Fruit fly (Drosophila melanogaster) whole organism, pupa: ENCODE measurements around the gene CG3588.

Experiments
- CG10348 ChIP-seq: fragments of 200-800 bp; sonication (Bioruptor generic); IDR thresholded peaks from 2 replicates; pipeline ENCODE4 v1.3.6; 2022; ENCODE audit warnings: missing biosample characterization, missing genetic modification characterization
- CG13204 ChIP-seq: fragments of 200-800 bp; sonication (Bioruptor generic); optimal IDR thresholded peaks from 2 replicates; lab custom pipeline; 2018; ENCODE audit warnings: missing biosample characterization, mild to moderate bottlenecking, missing genetic modification characterization, moderate library complexity
- CG15710 ChIP-seq: fragments of 200-800 bp; sonication (Bioruptor generic); optimal IDR thresholded peaks from 2 replicates; lab custom pipeline; 2018; ENCODE audit warnings: missing biosample characterization, mild to moderate bottlenecking, missing genetic modification characterization, moderate library complexity
- CG34367 ChIP-seq: fragments of 200-800 bp; sonication (Bioruptor generic); optimal IDR thresholded peaks from 2 replicates; lab custom pipeline; 2018; ENCODE audit warnings: missing biosample characterization, mild to moderate bottlenecking, missing genetic modification characterization
- CG8301 ChIP-seq: fragments of 200-800 bp; sonication (Bioruptor generic); optimal IDR thresholded peaks from 2 replicates; lab custom pipeline; 2018; ENCODE audit warnings: missing biosample characterization, mild to moderate bottlenecking, missing genetic modification characterization
- D1 ChIP-seq: fragments of 200-800 bp; sonication (Bioruptor generic); optimal IDR thresholded peaks from 2 replicates; lab custom pipeline; 2018; ENCODE audit warnings: missing biosample characterization, mild to moderate bottlenecking, missing genetic modification characterization, moderate library complexity
- Pif1A ChIP-seq: fragments of 200-800 bp; sonication (Bioruptor generic); optimal IDR thresholded peaks from 3 replicates; lab custom pipeline; 2016; ENCODE audit warnings: missing biosample characterization, missing genetic modification characterization
- Pif1B ChIP-seq: fragments of 200-800 bp; sonication (Bioruptor generic); optimal IDR thresholded peaks from 3 replicates; lab custom pipeline; 2016; ENCODE audit warnings: missing biosample characterization, missing genetic modification characterization
- Snoo ChIP-seq: fragments of 200-800 bp; sonication (Bioruptor generic); optimal IDR thresholded peaks from 3 replicates; lab custom pipeline; 2017; ENCODE audit warnings: missing biosample characterization, mild to moderate bottlenecking, missing genetic modification characterization, inconsistent platforms
- fd96Ca ChIP-seq: fragments of 200-800 bp; sonication (Bioruptor generic); IDR thresholded peaks from 3 replicates; pipeline ENCODE4 v1.3.6; 2022; ENCODE audit warnings: missing biosample characterization, missing genetic modification characterization
- rn ChIP-seq: fragments of 200-800 bp; sonication (Bioruptor generic); IDR thresholded peaks from 2 replicates; pipeline ENCODE4 v1.3.6; 2022; ENCODE audit warnings: missing biosample characterization, missing genetic modification characterization

- TF ChIP-seq Pif1B (GFP tag; lab: Kevin White, UChicago) (no peak), CG8301 (tag; lab: Kevin White, UChicago) (peak; percentile 20), CG10348 (GFP tag; lab: Robert Waterston, UW) (no peak), Snoo (tag; lab: Kevin White, UChicago) (no peak), D1 (tag; lab: Kevin White, UChicago) (no peak), rn (GFP tag; lab: Robert Waterston, UW) (no peak), CG13204 (GFP tag; lab: Kevin White, UChicago) (no peak), CG15710 (tag; lab: Kevin White, UChicago) (peak; percentile 57), Pif1A (GFP tag; lab: Kevin White, UChicago) (peak; percentile 20), fd96Ca (GFP tag; lab: Robert Waterston, UW) (0 out of 3 replicates have a peak, but pooled peaks have one; percentile 15), CG34367 (peak; percentile 50)
Measured at dm6 chrX:2880660-2881059, 38.9 kb upstream of the CG3588 start.
